Fruit fly (Drosophila melanogaster) whole organism, wandering third instar larva: ENCODE data around the gene CG11178.

ENCODE experiments used
- Abd-B ChIP-seq: fragments of >200 bp; optimal IDR thresholded peaks from 2 replicates; lab custom pipeline; 2017; ENCODE audit warnings: missing biosample characterization, missing genetic modification characterization
- CG9705 ChIP-seq: fragments of 200-800 bp; sonication (Bioruptor generic); optimal IDR thresholded peaks from 2 replicates; lab custom pipeline; 2018; ENCODE audit warnings: missing biosample characterization, mild to moderate bottlenecking, missing genetic modification characterization
- CrebA ChIP-seq: fragments of 200-800 bp; sonication (Bioruptor generic); optimal IDR thresholded peaks from 2 replicates; lab custom pipeline; 2016; ENCODE audit warnings: missing biosample characterization, mild to moderate bottlenecking, missing genetic modification characterization, borderline replicate concordance
- Dfd ChIP-seq: fragments of >200 bp; optimal IDR thresholded peaks from 2 replicates; lab custom pipeline; 2017; ENCODE audit warnings: missing biosample characterization, missing genetic modification characterization
- Dif ChIP-seq: fragments of 200-275, 200-300 bp; sonication (Bioruptor generic); optimal IDR thresholded peaks from 2 replicates; lab custom pipeline; 2018; ENCODE audit warnings: missing biosample characterization, missing genetic modification characterization; ENCODE audit not compliant: partially characterized antibody
- GATAd ChIP-seq: sonication (Bioruptor generic); optimal IDR thresholded peaks from 2 replicates; lab custom pipeline; 2016; ENCODE audit warnings: missing biosample characterization, missing genetic modification characterization
- HLH106 ChIP-seq: fragments of 200-800 bp; optimal IDR thresholded peaks from 3 replicates; lab custom pipeline; 2019; ENCODE audit warnings: missing biosample characterization, mild to moderate bottlenecking, missing genetic modification characterization, moderate library complexity
- Hnf4 ChIP-seq: fragments of 200-800 bp; sonication (Bioruptor generic); optimal IDR thresholded peaks from 2 replicates; lab custom pipeline; 2016; ENCODE audit warnings: missing biosample characterization, mild to moderate bottlenecking, missing genetic modification characterization
- Hr78 ChIP-seq: fragments of >200 bp; optimal IDR thresholded peaks from 2 replicates; lab custom pipeline; 2017; ENCODE audit warnings: missing biosample characterization, missing genetic modification characterization
- Hr83 ChIP-seq: fragments of 200-300 bp; sonication (Bioruptor generic); optimal IDR thresholded peaks from 2 replicates; lab custom pipeline; 2016; ENCODE audit warnings: missing biosample characterization, mild to moderate bottlenecking, missing genetic modification characterization, moderate library complexity; ENCODE audit not compliant: poor library complexity, severe bottlenecking
- Jra ChIP-seq: sonication (Bioruptor generic); optimal IDR thresholded peaks from 2 replicates; lab custom pipeline; 2016; ENCODE audit warnings: missing biosample characterization, missing genetic modification characterization
- Mio ChIP-seq: sonication (Bioruptor generic); optimal IDR thresholded peaks from 2 replicates; lab custom pipeline; 2016; ENCODE audit warnings: missing biosample characterization, missing genetic modification characterization
- N ChIP-seq: fragments of >200 bp; optimal IDR thresholded peaks from 2 replicates; lab custom pipeline; 2018; ENCODE audit warnings: missing biosample characterization, missing external identifiers, missing genetic modification characterization
- OdsH ChIP-seq: fragments of 200-800 bp; sonication (Bioruptor generic); optimal IDR thresholded peaks from 2 replicates; lab custom pipeline; 2016; ENCODE audit warnings: missing biosample characterization, mild to moderate bottlenecking, missing genetic modification characterization
- Rel ChIP-seq, 2 experiments: fragments of 200-800 bp; sonication (Bioruptor generic) in 1 of 2; optimal IDR thresholded peaks; 2 replicates in 1 of 2; 3 replicates in 1 of 2; lab custom pipeline; 2016 to 2019; ENCODE audit warnings: mild to moderate bottlenecking in 2 of 2, missing biosample characterization in 2 of 2, missing genetic modification characterization in 2 of 2, moderate library complexity in 1 of 2
- Sp1 ChIP-seq: fragments of 200-800 bp; sonication (Bioruptor generic); optimal IDR thresholded peaks from 3 replicates; lab custom pipeline; 2019; ENCODE audit warnings: missing biosample characterization, mild to moderate bottlenecking, missing genetic modification characterization, moderate library complexity
- Vsx2 ChIP-seq: fragments of 200-300, 225-300 bp; sonication (Bioruptor generic); optimal IDR thresholded peaks from 2 replicates; lab custom pipeline; 2018; ENCODE audit warnings: missing biosample characterization, missing genetic modification characterization; ENCODE audit not compliant: partially characterized antibody
- br ChIP-seq: fragments of 200-800 bp; sonication (Bioruptor generic); optimal IDR thresholded peaks from 2 replicates; lab custom pipeline; 2016; ENCODE audit warnings: missing biosample characterization, missing genetic modification characterization
- brk ChIP-seq: fragments of 200-800 bp; sonication (Bioruptor generic); optimal IDR thresholded peaks from 2 replicates; lab custom pipeline; 2016; ENCODE audit warnings: missing biosample characterization, mild to moderate bottlenecking, missing genetic modification characterization
- dl ChIP-seq, 2 experiments: fragments of 175-275, 200-275 bp in 1 of 2; fragments of 200-275 bp in 1 of 2; sonication (Bioruptor generic); optimal IDR thresholded peaks; lab custom pipeline; 2018; ENCODE audit warnings: mild to moderate bottlenecking in 2 of 2, missing biosample characterization in 2 of 2, missing genetic modification characterization in 2 of 2, moderate library complexity in 2 of 2; ENCODE audit not compliant: partially characterized antibody in 2 of 2, insufficient read depth in 1 of 2
- dmrt93B ChIP-seq: fragments of 200-800 bp; sonication (Bioruptor generic); optimal IDR thresholded peaks from 2 replicates; lab custom pipeline; 2018; ENCODE audit warnings: missing biosample characterization, mild to moderate bottlenecking, missing genetic modification characterization
- dsf ChIP-seq: sonication (Bioruptor generic); optimal IDR thresholded peaks from 2 replicates; lab custom pipeline; 2016; ENCODE audit warnings: missing biosample characterization, missing genetic modification characterization, borderline replicate concordance
- ey ChIP-seq: fragments of 200-800 bp; sonication (Bioruptor generic); optimal IDR thresholded peaks from 2 replicates; lab custom pipeline; 2016; ENCODE audit warnings: missing biosample characterization, missing genetic modification characterization
- foxo ChIP-seq, 2 experiments: fragments of 200-800 bp; sonication (Bioruptor generic); optimal IDR thresholded peaks; 2 replicates in 1 of 2; 3 replicates in 1 of 2; lab custom pipeline; 2016 to 2017; ENCODE audit warnings: missing biosample characterization in 2 of 2, missing genetic modification characterization in 2 of 2
- fru ChIP-seq: fragments of 200-800 bp; sonication (Bioruptor generic); optimal IDR thresholded peaks from 3 replicates; lab custom pipeline; 2016; ENCODE audit warnings: missing biosample characterization, mild to moderate bottlenecking, missing genetic modification characterization
- h ChIP-seq: fragments of 200-800 bp; sonication (Bioruptor generic); optimal IDR thresholded peaks from 3 replicates; lab custom pipeline; 2016; ENCODE audit warnings: missing biosample characterization, mild to moderate bottlenecking, missing genetic modification characterization
- jim ChIP-seq: fragments of 175-275, 200-325 bp; sonication (Bioruptor generic); optimal IDR thresholded peaks from 2 replicates; lab custom pipeline; 2016; ENCODE audit warnings: missing biosample characterization, mild to moderate bottlenecking, missing genetic modification characterization
- lola ChIP-seq: fragments of >200 bp; optimal IDR thresholded peaks from 2 replicates; lab custom pipeline; 2017; ENCODE audit warnings: missing biosample characterization, missing genetic modification characterization
- psq ChIP-seq: fragments of 200-800 bp; sonication (Bioruptor generic); optimal IDR thresholded peaks from 3 replicates; lab custom pipeline; 2017; ENCODE audit warnings: missing biosample characterization, mild to moderate bottlenecking, missing genetic modification characterization, moderate library complexity
- rgr ChIP-seq: fragments of 200-800 bp; sonication (Bioruptor generic); optimal IDR thresholded peaks from 3 replicates; lab custom pipeline; 2016; ENCODE audit warnings: missing biosample characterization, mild to moderate bottlenecking, missing genetic modification characterization
- sage ChIP-seq: fragments of 200-800 bp; sonication (Bioruptor generic); optimal IDR thresholded peaks from 2 replicates; lab custom pipeline; 2016; ENCODE audit warnings: missing biosample characterization, mild to moderate bottlenecking, missing genetic modification characterization
- woc ChIP-seq: sonication (Bioruptor generic); optimal IDR thresholded peaks from 2 replicates; lab custom pipeline; 2016; ENCODE audit warnings: missing biosample characterization, mild to moderate bottlenecking, missing genetic modification characterization

The CG11178 gene

dm6 chrX:13641891-13642617, 36.6 kb downstream of the CG11178 start:
- TF ChIP-seq Dif (GFP tag; lab: Kevin White, UChicago) (peak; percentile 95), CrebA (peak; percentile 95), Dfd (GFP tag; lab: Kevin White, UChicago) (no peak), Rel (GFP tag; optimal IDR thresholded peaks at IDR 0.05; lab: Kevin White, UChicago) (no peak), Rel (tag; optimal IDR thresholded peaks at IDR 0.05; lab: Kevin White, UChicago) (peak; percentile 62), h (GFP tag; lab: Kevin White, UChicago) (peak; percentile 85), rgr (GFP tag; lab: Kevin White, UChicago) (peak; percentile 17), Vsx2 (GFP tag; lab: Kevin White, UChicago) (peak; percentile 85), HLH106 (tag; lab: Kevin White, UChicago) (no peak), dl (GFP tag; optimal IDR thresholded peaks at IDR 0.05; lab: Kevin White, UChicago; ENCODE audit: insufficient read depth in 1 of 2, partially characterized antibody in 2 of 2) (peak; percentile 86 to 89), woc (GFP tag; lab: Kevin White, UChicago) (no peak), Hr83 (peak; percentile 56)

DNA sequence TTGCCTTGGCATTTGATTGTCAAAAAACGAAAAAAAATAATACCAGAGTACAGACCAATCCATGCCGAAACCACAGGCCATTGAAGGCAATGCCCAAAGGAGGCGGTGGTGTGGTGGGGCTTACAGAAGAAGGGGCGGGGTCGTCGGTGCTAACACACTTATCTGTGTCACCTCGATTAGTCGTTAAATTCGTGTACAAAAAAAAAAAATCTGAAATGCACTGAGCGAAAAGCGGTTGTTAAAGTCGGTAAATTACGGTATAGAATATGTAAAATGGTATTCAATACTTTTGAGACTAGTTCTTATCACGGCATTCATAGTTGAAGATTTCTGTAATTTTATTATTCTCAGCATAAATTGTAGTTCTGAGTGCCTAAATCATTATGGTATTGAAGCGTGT, 38.5 kb downstream of the CG11178 start:
- TF ChIP-seq CG9705: no peak
- TF ChIP-seq Abd-B: no peak
- no peak for TF ChIP-seq sage (GFP tag; lab: Kevin White, UChicago)
- peak; percentile 62 for TF ChIP-seq rgr (GFP tag; lab: Kevin White, UChicago)
- no peak for TF ChIP-seq GATAd (GFP tag; lab: Kevin White, UChicago)
- no peak for TF ChIP-seq Vsx2 (GFP tag; lab: Kevin White, UChicago)
- TF ChIP-seq br (GFP tag; lab: Kevin White, UChicago): peak; percentile 38
- TF ChIP-seq Hnf4 (GFP tag; lab: Kevin White, UChicago): peak; percentile 23
- TF ChIP-seq Hr78 (GFP tag; lab: Kevin White, UChicago): no peak
- TF ChIP-seq fru: peak; percentile 66
- TF ChIP-seq jim (GFP tag; lab: Kevin White, UChicago): no peak
- no peak for TF ChIP-seq lola
- TF ChIP-seq woc (GFP tag; lab: Kevin White, UChicago): peak; percentile 17
- peak; percentile 19 for TF ChIP-seq dmrt93B (GFP tag; lab: Kevin White, UChicago)
- peak; percentile 27 for TF ChIP-seq HLH106 (tag; lab: Kevin White, UChicago)
- TF ChIP-seq ey: peak; percentile 55
- TF ChIP-seq foxo (GFP tag; optimal IDR thresholded peaks at IDR 0.05; lab: Kevin White, UChicago): peak in 1 of 2 experiments; percentile 76
- TF ChIP-seq h (GFP tag; lab: Kevin White, UChicago): peak; percentile 70
- TF ChIP-seq dsf: no peak
- peak; percentile 25 for TF ChIP-seq Sp1
- TF ChIP-seq brk (GFP tag; lab: Kevin White, UChicago): peak; percentile 16
- peak; percentile 60 for TF ChIP-seq OdsH (GFP tag; lab: Kevin White, UChicago)
- peak; percentile 16 for TF ChIP-seq psq (GFP tag; lab: Kevin White, UChicago)
- TF ChIP-seq Hr83: no peak
- TF ChIP-seq, all 38 proteins: peak for 14

- TF ChIP-seq OdsH (GFP tag; lab: Kevin White, UChicago) (no peak), HLH106 (tag; lab: Kevin White, UChicago) (no peak), dmrt93B (GFP tag; lab: Kevin White, UChicago) (no peak), Hnf4 (GFP tag; lab: Kevin White, UChicago) (peak; percentile 58), jim (GFP tag; lab: Kevin White, UChicago) (no peak), psq (GFP tag; lab: Kevin White, UChicago) (peak; percentile 40), br (GFP tag; lab: Kevin White, UChicago) (no peak), Rel (GFP tag; optimal IDR thresholded peaks at IDR 0.05; lab: Kevin White, UChicago) (no peak), Rel (tag; optimal IDR thresholded peaks at IDR 0.05; lab: Kevin White, UChicago) (no peak), CrebA (peak; percentile 19)
These were observed 39.4 kb downstream of the CG11178 start for dm6 chrX:13644696-13645393.

dm6 chrX:13646175-13646574, 40.7 kb downstream of the CG11178 start:
- TF ChIP-seq N (GFP tag; lab: Kevin White, UChicago) (no peak), Mio (GFP tag; lab: Kevin White, UChicago) (no peak), Jra (no peak), lola (no peak), Rel (GFP tag; optimal IDR thresholded peaks at IDR 0.05; lab: Kevin White, UChicago) (no peak), Rel (tag; optimal IDR thresholded peaks at IDR 0.05; lab: Kevin White, UChicago) (no peak)
